Fruit fly (Drosophila melanogaster) whole organism, embryonic: ENCODE measurements around the gene Nin.

Experiments used
- ATbp ChIP-seq: fragments of 200-800 bp; sonication (Bioruptor generic); optimal IDR thresholded peaks from 2 replicates; lab custom pipeline; 2017; ENCODE audit warnings: missing biosample characterization, mild to moderate bottlenecking, missing genetic modification characterization, missing genetic modification reagents
- Bdp1 ChIP-seq: fragments of 200-800 bp; sonication (Bioruptor generic); optimal IDR thresholded peaks from 3 replicates; lab custom pipeline; 2016; ENCODE audit warnings: missing biosample characterization, missing genetic modification characterization
- CG10267 ChIP-seq: fragments of 200-800 bp; sonication (Bioruptor generic); optimal IDR thresholded peaks from 2 replicates; lab custom pipeline; 2018; ENCODE audit warnings: missing biosample characterization, mild to moderate bottlenecking, missing genetic modification characterization, moderate library complexity
- CG10321 ChIP-seq: fragments of 200-800 bp; sonication (Bioruptor generic); IDR thresholded peaks from 2 replicates; pipeline ENCODE4 v1.3.6; 2022; ENCODE audit warnings: missing biosample characterization, missing genetic modification characterization
- CG12104 ChIP-seq: fragments of 200-800 bp; sonication (Bioruptor generic); optimal IDR thresholded peaks from 3 replicates; lab custom pipeline; 2016; ENCODE audit warnings: missing biosample characterization, missing genetic modification characterization
- CG12155 ChIP-seq: fragments of 200-800 bp; sonication (Bioruptor generic); optimal IDR thresholded peaks from 3 replicates; lab custom pipeline; 2016; ENCODE audit warnings: missing biosample characterization, missing genetic modification characterization
- CG12744 ChIP-seq: fragments of 200-800 bp; sonication (Bioruptor generic); optimal IDR thresholded peaks from 2 replicates; lab custom pipeline; 2016; ENCODE audit warnings: missing biosample characterization, missing genetic modification characterization
- CG13123 ChIP-seq: fragments of 200-800 bp; sonication (Bioruptor generic); optimal IDR thresholded peaks from 2 replicates; lab custom pipeline; 2016; ENCODE audit warnings: missing biosample characterization, missing genetic modification characterization
- CG13296 ChIP-seq: fragments of 200-800 bp; sonication (Bioruptor generic); optimal IDR thresholded peaks from 3 replicates; lab custom pipeline; 2018; ENCODE audit warnings: missing biosample characterization, mild to moderate bottlenecking, missing genetic modification characterization
- CG13424 ChIP-seq: fragments of 200-800 bp; sonication (Bioruptor generic); optimal IDR thresholded peaks from 2 replicates; lab custom pipeline; 2019; ENCODE audit warnings: missing biosample characterization, mild to moderate bottlenecking, missing genetic modification characterization, moderate library complexity
- CG14050 ChIP-seq: fragments of 200-800 bp; sonication (Bioruptor generic); IDR thresholded peaks from 3 replicates; pipeline ENCODE4 v1.3.6; 2022; ENCODE audit warnings: missing biosample characterization, missing genetic modification characterization
- CG15269 ChIP-seq: fragments of 200-800 bp; sonication (Bioruptor generic); optimal IDR thresholded peaks from 2 replicates; lab custom pipeline; 2018; ENCODE audit warnings: missing biosample characterization, mild to moderate bottlenecking, missing genetic modification characterization, moderate library complexity
- CG17612 ChIP-seq: fragments of 200-800 bp; sonication (Bioruptor generic); IDR thresholded peaks from 2 replicates; pipeline ENCODE4 v1.3.6; 2022; ENCODE audit warnings: missing biosample characterization, missing genetic modification characterization
- CG17912 ChIP-seq: fragments of 200-800 bp; sonication (Bioruptor generic); optimal IDR thresholded peaks from 2 replicates; lab custom pipeline; 2018; ENCODE audit warnings: missing biosample characterization, mild to moderate bottlenecking, missing genetic modification characterization
- CG18011 ChIP-seq: fragments of 200-800 bp; sonication (Bioruptor generic); optimal IDR thresholded peaks from 2 replicates; lab custom pipeline; 2017; ENCODE audit warnings: missing biosample characterization, missing genetic modification characterization, mild to moderate bottlenecking, moderate library complexity, missing genotype
- CG2678 ChIP-seq: fragments of 200-800 bp; sonication (Bioruptor generic); optimal IDR thresholded peaks from 3 replicates; lab custom pipeline; 2019; ENCODE audit warnings: missing biosample characterization, mild to moderate bottlenecking, missing genetic modification characterization, moderate library complexity
- CG31365 ChIP-seq: fragments of 200-800 bp; sonication (Bioruptor generic); optimal IDR thresholded peaks from 2 replicates; lab custom pipeline; 2018; ENCODE audit warnings: missing biosample characterization, mild to moderate bottlenecking, missing genetic modification characterization
- CG32532 ChIP-seq: fragments of 200-800 bp; sonication (Bioruptor generic); IDR thresholded peaks from 2 replicates; pipeline ENCODE4 v1.3.6; 2022; ENCODE audit warnings: missing biosample characterization, missing genetic modification characterization
- CG4282 ChIP-seq: fragments of 200-800 bp; sonication (Bioruptor generic); optimal IDR thresholded peaks from 2 replicates; lab custom pipeline; 2016; ENCODE audit warnings: missing biosample characterization, missing genetic modification characterization
- CG6683 ChIP-seq: fragments of 200-800 bp; sonication (Bioruptor generic); optimal IDR thresholded peaks from 2 replicates; lab custom pipeline; 2017; ENCODE audit warnings: missing biosample characterization, mild to moderate bottlenecking, missing genetic modification characterization, missing genetic modification reagents
- CG7556 ChIP-seq: fragments of 200-800 bp; sonication (Bioruptor generic); optimal IDR thresholded peaks from 2 replicates; lab custom pipeline; 2017; ENCODE audit warnings: missing biosample characterization, mild to moderate bottlenecking, missing genetic modification characterization
- CG7786 ChIP-seq: fragments of 200-800 bp; sonication (Bioruptor generic); optimal IDR thresholded peaks from 2 replicates; lab custom pipeline; 2016; ENCODE audit warnings: missing biosample characterization, missing genetic modification characterization
- Dll ChIP-seq: fragments of 200-800 bp; sonication (Bioruptor generic); IDR thresholded peaks from 4 replicates; pipeline ENCODE4 v1.3.6; 2022; ENCODE audit warnings: missing biosample characterization, missing genetic modification characterization; ENCODE audit not compliant: partially characterized antibody
- Dref ChIP-seq: fragments of 200-800 bp; sonication (Bioruptor generic); IDR thresholded peaks from 2 replicates; pipeline ENCODE4 v1.3.6; 2022; ENCODE audit warnings: missing biosample characterization, missing genetic modification characterization
- HHEX ChIP-seq: fragments of 200-800 bp; sonication (Bioruptor generic); optimal IDR thresholded peaks from 3 replicates; lab custom pipeline; 2017; ENCODE audit warnings: missing biosample characterization, mild to moderate bottlenecking, missing genetic modification characterization, missing genetic modification reagents
- HLHmδ ChIP-seq: fragments of 200-800 bp; sonication (Bioruptor generic); optimal IDR thresholded peaks from 2 replicates; lab custom pipeline; 2018; ENCODE audit warnings: missing biosample characterization, mild to moderate bottlenecking, missing genetic modification characterization, moderate library complexity
- MESR4 ChIP-seq: fragments of 200-800 bp; sonication (Bioruptor generic); optimal IDR thresholded peaks from 2 replicates; lab custom pipeline; 2018; ENCODE audit warnings: missing biosample characterization, mild to moderate bottlenecking, missing genetic modification characterization, moderate library complexity
- NC2β ChIP-seq: fragments of 200-800 bp; sonication (Bioruptor generic); optimal IDR thresholded peaks from 2 replicates; lab custom pipeline; 2016; ENCODE audit warnings: missing biosample characterization, missing genetic modification characterization
- Trl ChIP-seq, 3 experiments: fragments of >200 bp in 2 of 3; fragments of 200-800 bp in 1 of 3; sonication (Bioruptor generic) in 1 of 3; optimal IDR thresholded peaks; 2 replicates in 1 of 3; 3 replicates in 2 of 3; lab custom pipeline; 2016 to 2017; ENCODE audit warnings: missing biosample characterization in 1 of 3, missing genetic modification characterization in 1 of 3
- bsh ChIP-seq, 2 experiments: fragments of 200-800 bp; sonication (Bioruptor generic); optimal IDR thresholded peaks; 2 replicates each; lab custom pipeline; 2017 to 2018; ENCODE audit warnings: mild to moderate bottlenecking in 2 of 2, missing biosample characterization in 2 of 2, missing genetic modification characterization in 2 of 2, moderate library complexity in 1 of 2
- dan ChIP-seq: fragments of 200-800 bp; sonication (Bioruptor generic); IDR thresholded peaks from 2 replicates; pipeline ENCODE4 v1.3.6; 2022; ENCODE audit warnings: missing biosample characterization, missing genetic modification characterization
- dimm ChIP-seq: fragments of 200-800 bp; sonication (Bioruptor generic); IDR thresholded peaks from 2 replicates; pipeline ENCODE4 v1.3.6; 2022; ENCODE audit warnings: missing biosample characterization, missing genetic modification characterization
- dmrt11E ChIP-seq: fragments of 200-800 bp; sonication (Bioruptor generic); optimal IDR thresholded peaks from 3 replicates; lab custom pipeline; 2018; ENCODE audit warnings: missing biosample characterization, mild to moderate bottlenecking, missing genetic modification characterization, moderate library complexity
- fu2 ChIP-seq: fragments of 200-800 bp; sonication (Bioruptor generic); optimal IDR thresholded peaks from 2 replicates; lab custom pipeline; 2016; ENCODE audit warnings: missing biosample characterization, missing genetic modification characterization
- grn ChIP-seq: fragments of 200-800 bp; sonication (Bioruptor generic); optimal IDR thresholded peaks from 3 replicates; lab custom pipeline; 2017; ENCODE audit warnings: missing biosample characterization, missing genetic modification characterization
- gsb ChIP-seq: fragments of 200-800 bp; sonication (Bioruptor generic); IDR thresholded peaks from 2 replicates; pipeline ENCODE4 v1.3.6; 2022; ENCODE audit warnings: missing biosample characterization, missing genetic modification characterization
- hth ChIP-seq: fragments of >200 bp; optimal IDR thresholded peaks from 2 replicates; lab custom pipeline; 2017; ENCODE audit warnings: inconsistent platforms
- kah ChIP-seq: fragments of 200-800 bp; sonication (Bioruptor generic); optimal IDR thresholded peaks from 2 replicates; lab custom pipeline; 2018; ENCODE audit warnings: missing biosample characterization, mild to moderate bottlenecking, missing genetic modification characterization
- lab ChIP-seq: fragments of 200-800 bp; sonication (Bioruptor generic); optimal IDR thresholded peaks from 3 replicates; lab custom pipeline; 2017; ENCODE audit warnings: missing biosample characterization, missing genetic modification characterization, mild to moderate bottlenecking, moderate library complexity, missing genetic modification reagents
- lola ChIP-seq, 3 experiments: fragments of >200 bp in 2 of 3; fragments of 200-800 bp in 1 of 3; sonication (Bioruptor generic) in 1 of 3; optimal IDR thresholded peaks; 2 replicates each; lab custom pipeline; 2017 to 2019; ENCODE audit warnings: missing biosample characterization in 3 of 3, missing genetic modification characterization in 3 of 3, mild to moderate bottlenecking in 1 of 3, moderate library complexity in 1 of 3
- mld ChIP-seq: fragments of 200-800 bp; sonication (Bioruptor generic); IDR thresholded peaks from 3 replicates; pipeline ENCODE4 v1.3.6; 2022; ENCODE audit warnings: missing biosample characterization, missing genetic modification characterization; ENCODE audit not compliant: partially characterized antibody
- nerfin-1 ChIP-seq: fragments of 200-800 bp; sonication (Bioruptor generic); optimal IDR thresholded peaks from 3 replicates; lab custom pipeline; 2019; ENCODE audit warnings: missing biosample characterization, mild to moderate bottlenecking, missing genetic modification characterization, moderate library complexity
- phol ChIP-seq: fragments of 200-800 bp; sonication (Bioruptor generic); optimal IDR thresholded peaks from 3 replicates; lab custom pipeline; 2018; ENCODE audit warnings: missing biosample characterization, mild to moderate bottlenecking, missing genetic modification characterization, moderate library complexity
- ro ChIP-seq: fragments of 200-800 bp; sonication (Bioruptor generic); IDR thresholded peaks from 2 replicates; pipeline ENCODE4 v1.3.6; 2022; ENCODE audit warnings: missing biosample characterization, missing genetic modification characterization
- row ChIP-seq: fragments of 200-800 bp; sonication (Bioruptor generic); IDR thresholded peaks from 3 replicates; pipeline ENCODE4 v1.3.6; 2022; ENCODE audit warnings: missing biosample characterization, missing genetic modification characterization
- scrt ChIP-seq: fragments of 200-800 bp; sonication (Bioruptor generic); optimal IDR thresholded peaks from 2 replicates; lab custom pipeline; 2018; ENCODE audit warnings: missing biosample characterization, mild to moderate bottlenecking, missing genetic modification characterization, moderate library complexity
- sna ChIP-seq: fragments of 200-800 bp; sonication (Bioruptor generic); IDR thresholded peaks from 2 replicates; pipeline ENCODE4 v1.3.6; 2022; ENCODE audit warnings: missing biosample characterization, missing genetic modification characterization; ENCODE audit not compliant: partially characterized antibody
- vvl ChIP-seq: fragments of 200-800 bp; sonication (Bioruptor generic); IDR thresholded peaks from 2 replicates; pipeline ENCODE4 v1.3.6; 2022; ENCODE audit warnings: missing biosample characterization, missing genetic modification characterization

Gene Nin

DNA sequence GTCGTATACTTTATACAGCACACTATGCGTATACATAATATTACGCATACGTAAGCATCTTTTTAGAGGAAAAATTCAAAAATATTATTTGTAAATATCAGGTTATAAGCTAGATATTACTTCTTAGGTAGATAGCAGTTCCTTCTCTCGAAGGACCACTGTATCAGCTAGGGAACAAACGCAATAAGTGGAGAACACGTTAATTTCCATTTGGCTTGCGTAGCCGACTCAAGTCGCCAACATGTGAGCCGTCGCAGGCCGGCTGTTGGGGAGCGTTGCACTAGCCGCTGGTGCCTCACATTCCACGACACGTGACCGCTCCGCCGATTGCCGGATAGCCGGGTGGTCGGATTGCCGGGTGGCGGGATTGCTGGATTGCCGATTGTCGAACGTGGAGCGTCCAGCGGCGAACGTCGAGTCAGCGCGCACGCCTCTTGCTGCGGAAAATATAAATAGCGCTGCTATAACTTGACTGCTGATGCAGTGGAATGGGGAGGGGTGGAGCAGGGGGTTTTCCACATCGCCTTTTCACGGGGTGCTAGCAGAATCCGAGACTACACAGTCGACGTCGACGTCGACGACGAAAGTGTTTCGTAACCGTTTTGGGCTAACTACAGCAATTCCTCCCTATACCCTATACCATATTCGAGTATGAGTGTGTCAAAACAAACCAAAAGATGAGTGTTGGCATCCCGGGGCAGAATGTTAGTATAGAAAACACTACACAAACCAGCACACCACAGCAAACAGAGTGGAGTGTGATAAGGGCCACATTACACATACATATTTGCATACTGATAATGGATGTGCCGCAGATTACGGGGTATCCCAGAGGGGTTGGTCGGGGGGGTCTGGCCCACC, 24.9 kb upstream of the Nin start (continued):
- TF ChIP-seq CG4282 (GFP tag; lab: Kevin White, UChicago) = no peak
- no peak for TF ChIP-seq CG6683
- peak; percentile 69 for TF ChIP-seq lab (GFP tag; lab: Kevin White, UChicago)
- TF ChIP-seq grn (GFP tag; lab: Kevin White, UChicago) = no peak
- no peak for TF ChIP-seq CG10321 (GFP tag; lab: Robert Waterston, UW)
- TF ChIP-seq CG14050 (GFP tag; lab: Robert Waterston, UW) = no peak
- TF ChIP-seq sna = no peak
- TF ChIP-seq hth (lab: Kevin White, UChicago) = no peak
- TF ChIP-seq ro (GFP tag; lab: Robert Waterston, UW) = no peak
- no peak for TF ChIP-seq CG12155 (GFP tag; lab: Kevin White, UChicago)
- TF ChIP-seq bsh (GFP tag; optimal IDR thresholded peaks at IDR 0.05; lab: Kevin White, UChicago) = peak in 1 of 2 experiments; percentile 55
- no peak for TF ChIP-seq dimm (GFP tag; lab: Robert Waterston, UW)
- TF ChIP-seq nerfin-1 (tag; lab: Kevin White, UChicago) = peak; percentile 14
- TF ChIP-seq CG32532 (GFP tag; lab: Robert Waterston, UW) = no peak
- TF ChIP-seq Trl (optimal IDR thresholded peaks at IDR 0.05; lab: Kevin White, UChicago) = no peak
- TF ChIP-seq Trl (GFP tag; optimal IDR thresholded peaks at IDR 0.05; lab: Kevin White, UChicago) = no peak
- TF ChIP-seq CG17612 = no peak
- TF ChIP-seq CG15269 (tag; lab: Kevin White, UChicago) = peak; percentile 8
- TF ChIP-seq CG13123 = no peak
- no peak for TF ChIP-seq gsb (GFP tag; lab: Robert Waterston, UW)
- TF ChIP-seq CG7556 (GFP tag; lab: Kevin White, UChicago) = no peak
- no peak for TF ChIP-seq kah (GFP tag; lab: Kevin White, UChicago)
- TF ChIP-seq Dref (GFP tag; lab: Robert Waterston, UW) = no peak
- no peak for TF ChIP-seq CG18011 (GFP tag; lab: Kevin White, UChicago)
- TF ChIP-seq HHEX (GFP tag; lab: Kevin White, UChicago) = peak; percentile 35
- no peak for TF ChIP-seq dan (GFP tag; lab: Robert Waterston, UW)
- TF ChIP-seq fu2 (GFP tag; lab: Kevin White, UChicago) = no peak
- no peak for TF ChIP-seq CG12104 (GFP tag; lab: Kevin White, UChicago)
- TF ChIP-seq CG2678 (tag; lab: Kevin White, UChicago) = peak; percentile 33
- no peak for TF ChIP-seq dmrt11E (tag; lab: Kevin White, UChicago)
- no peak for TF ChIP-seq CG10267 (tag; lab: Kevin White, UChicago)
- TF ChIP-seq mld (GFP tag; lab: Robert Waterston, UW) = no peak
- no peak for TF ChIP-seq MESR4 (GFP tag; lab: Kevin White, UChicago)
- peak; percentile 12 for TF ChIP-seq ATbp (GFP tag; lab: Kevin White, UChicago)
- TF ChIP-seq Dll (GFP tag; lab: Robert Waterston, UW) = no peak
- TF ChIP-seq lola (GFP tag; optimal IDR thresholded peaks at IDR 0.05; lab: Kevin White, UChicago) = peak in 1 of 3 experiments; percentile 5
- TF ChIP-seq CG13424 (tag; lab: Kevin White, UChicago) = no peak
- no peak for TF ChIP-seq CG13296 (GFP tag; lab: Kevin White, UChicago)
- peak; percentile 19 for TF ChIP-seq phol (tag; lab: Kevin White, UChicago)
- TF ChIP-seq Bdp1 (GFP tag; lab: Kevin White, UChicago) = no peak
- TF ChIP-seq CG17912 = no peak
- TF ChIP-seq CG31365 = no peak
- no peak for TF ChIP-seq CG7786 (GFP tag; lab: Kevin White, UChicago)
- peak; percentile 9; the same call in 1 of the 2 replicates for TF ChIP-seq vvl (GFP tag; lab: Robert Waterston, UW)
- TF ChIP-seq row (GFP tag; lab: Robert Waterston, UW) = no peak; the same call in 2 of the 3 replicates
- TF ChIP-seq scrt (GFP tag; lab: Kevin White, UChicago) = peak; percentile 20
- no peak for TF ChIP-seq CG12744 (GFP tag; lab: Kevin White, UChicago)
- peak; percentile 18 for TF ChIP-seq HLHmδ (GFP tag; lab: Kevin White, UChicago)
- no peak for TF ChIP-seq NC2β (GFP tag; lab: Kevin White, UChicago)
